Fruit fly (Drosophila melanogaster) whole organism, embryonic: ENCODE measurements around the gene Acsx1L.

Experiments
- C15 ChIP-seq: fragments of 200-800 bp; sonication (Bioruptor generic); IDR thresholded peaks from 3 replicates; pipeline ENCODE4 v1.3.6; 2022; ENCODE audit warnings: missing biosample characterization, missing genetic modification characterization
- CG13775 ChIP-seq: fragments of 200-800 bp; sonication (Bioruptor generic); optimal IDR thresholded peaks from 3 replicates; lab custom pipeline; 2017; ENCODE audit warnings: missing biosample characterization, mild to moderate bottlenecking, missing genetic modification characterization
- CG5953 ChIP-seq: fragments of 200-800 bp; sonication (Bioruptor generic); IDR thresholded peaks from 2 replicates; pipeline ENCODE4 v1.3.6; 2022; ENCODE audit warnings: missing biosample characterization, missing genetic modification characterization
- CG7839 ChIP-seq: fragments of 200-800 bp; sonication (Bioruptor generic); optimal IDR thresholded peaks from 3 replicates; lab custom pipeline; 2018; ENCODE audit warnings: missing biosample characterization, mild to moderate bottlenecking, missing genetic modification characterization, moderate library complexity
- Camta ChIP-seq: fragments of 200-800 bp; sonication (Bioruptor generic); optimal IDR thresholded peaks from 2 replicates; lab custom pipeline; 2016; ENCODE audit warnings: missing biosample characterization, missing genetic modification characterization
- TFAM ChIP-seq: fragments of 200-800 bp; sonication (Bioruptor generic); optimal IDR thresholded peaks from 2 replicates; lab custom pipeline; 2017; ENCODE audit warnings: missing biosample characterization, missing genetic modification characterization, inconsistent platforms
- grau ChIP-seq: fragments of 200-800 bp; optimal IDR thresholded peaks from 3 replicates; lab custom pipeline; 2019; ENCODE audit warnings: missing biosample characterization, mild to moderate bottlenecking, missing genetic modification characterization, moderate library complexity
- peb ChIP-seq: fragments of 200-800 bp; sonication (Bioruptor generic); IDR thresholded peaks from 2 replicates; pipeline ENCODE4 v1.3.6; 2022; ENCODE audit warnings: missing biosample characterization, missing genetic modification characterization
- sima ChIP-seq: fragments of 200-800 bp; sonication (Bioruptor generic); optimal IDR thresholded peaks from 2 replicates; lab custom pipeline; 2016; ENCODE audit warnings: missing biosample characterization, missing genetic modification characterization
- sqz ChIP-seq: fragments of 200-800 bp; sonication (Bioruptor generic); optimal IDR thresholded peaks from 3 replicates; lab custom pipeline; 2018; ENCODE audit warnings: missing biosample characterization, mild to moderate bottlenecking, missing genetic modification characterization

- TF ChIP-seq sqz (GFP tag; lab: Kevin White, UChicago) (no peak), CG7839 (tag; lab: Kevin White, UChicago) (no peak), TFAM (GFP tag; lab: Kevin White, UChicago) (no peak), peb (GFP tag; lab: Robert Waterston, UW) (no peak), C15 (GFP tag; lab: Robert Waterston, UW) (no peak), Camta (GFP tag; lab: Kevin White, UChicago) (no peak), CG13775 (GFP tag; lab: Kevin White, UChicago) (no peak), grau (tag; lab: Kevin White, UChicago) (no peak), CG5953 (GFP tag; lab: Robert Waterston, UW) (no peak), sima (GFP tag; lab: Kevin White, UChicago) (no peak)
Observed at dm6 chr3R:19807745-19808429, 34.9 kb upstream of the Acsx1L start.
